Fruit fly (Drosophila melanogaster) whole organism, prepupa: ENCODE measurements around the gene CG16789.

Experiments
- Blimp-1 ChIP-seq: fragments of 200-800 bp; sonication (Bioruptor generic); optimal IDR thresholded peaks from 3 replicates; lab custom pipeline; 2017; ENCODE audit warnings: missing biosample characterization, missing genetic modification characterization, mild to moderate bottlenecking, moderate library complexity, missing genetic modification reagents
- CG10631 ChIP-seq: fragments of 200-800 bp; sonication (Bioruptor generic); optimal IDR thresholded peaks from 2 replicates; lab custom pipeline; 2016; ENCODE audit warnings: missing biosample characterization, missing genetic modification characterization
- CG10669 ChIP-seq: fragments of 200-800 bp; sonication (Bioruptor generic); optimal IDR thresholded peaks from 3 replicates; lab custom pipeline; 2018; ENCODE audit warnings: missing biosample characterization, mild to moderate bottlenecking, missing genetic modification characterization, moderate library complexity
- CG11294 ChIP-seq: fragments of 200-800 bp; sonication (Bioruptor generic); IDR thresholded peaks from 2 replicates; pipeline ENCODE4 v1.3.6; 2022; ENCODE audit warnings: missing biosample characterization, missing genetic modification characterization
- CG11902 ChIP-seq: fragments of 200-800 bp; sonication (Bioruptor generic); optimal IDR thresholded peaks from 3 replicates; lab custom pipeline; 2016; ENCODE audit warnings: missing biosample characterization, missing genetic modification characterization
- CG15336 ChIP-seq: fragments of 200-800 bp; sonication (Bioruptor generic); IDR thresholded peaks from 2 replicates; pipeline ENCODE4 v1.3.6; 2022; ENCODE audit warnings: missing biosample characterization, missing genetic modification characterization
- CG1621 ChIP-seq: fragments of 200-800 bp; sonication (Bioruptor generic); optimal IDR thresholded peaks from 3 replicates; lab custom pipeline; 2018; ENCODE audit warnings: missing biosample characterization, mild to moderate bottlenecking, missing genetic modification characterization
- CG16779 ChIP-seq: fragments of 200-800 bp; sonication (Bioruptor generic); optimal IDR thresholded peaks from 3 replicates; lab custom pipeline; 2017; ENCODE audit warnings: missing biosample characterization, mild to moderate bottlenecking, missing genetic modification characterization
- CG3032 ChIP-seq: fragments of 200-800 bp; optimal IDR thresholded peaks from 2 replicates; lab custom pipeline; 2019; ENCODE audit warnings: missing biosample characterization, mild to moderate bottlenecking, missing genetic modification characterization, moderate library complexity
- CG32006 ChIP-seq: fragments of 200-800 bp; sonication (Bioruptor generic); optimal IDR thresholded peaks from 3 replicates; lab custom pipeline; 2017; ENCODE audit warnings: missing biosample characterization, mild to moderate bottlenecking, missing genetic modification characterization
- CG34406 ChIP-seq: fragments of 200-800 bp; sonication (Bioruptor generic); optimal IDR thresholded peaks from 3 replicates; lab custom pipeline; 2016; ENCODE audit warnings: missing biosample characterization, missing genetic modification characterization
- CG3919 ChIP-seq: fragments of 200-800 bp; sonication (Bioruptor generic); optimal IDR thresholded peaks from 3 replicates; lab custom pipeline; 2016; ENCODE audit warnings: missing biosample characterization, missing genetic modification characterization
- CG4318 ChIP-seq: fragments of 200-800 bp; sonication (Bioruptor generic); optimal IDR thresholded peaks from 3 replicates; lab custom pipeline; 2017; ENCODE audit warnings: missing biosample characterization, mild to moderate bottlenecking, missing genetic modification characterization
- CG6163 ChIP-seq: fragments of 200-800 bp; sonication (Bioruptor generic); IDR thresholded peaks from 3 replicates; pipeline ENCODE4 v1.3.6; 2022; ENCODE audit warnings: missing biosample characterization, missing genetic modification characterization
- CG6792 ChIP-seq: fragments of 200-800 bp; sonication (Bioruptor generic); optimal IDR thresholded peaks from 3 replicates; lab custom pipeline; 2016; ENCODE audit warnings: missing biosample characterization, missing genetic modification characterization
- CG6808 ChIP-seq: fragments of 200-800 bp; sonication (Bioruptor generic); optimal IDR thresholded peaks from 3 replicates; lab custom pipeline; 2017; ENCODE audit warnings: missing biosample characterization, missing genetic modification characterization, mild to moderate bottlenecking, moderate library complexity, missing genetic modification reagents
- CG6854 ChIP-seq: fragments of 200-800 bp; sonication (Bioruptor generic); optimal IDR thresholded peaks from 2 replicates; lab custom pipeline; 2017; ENCODE audit warnings: missing biosample characterization, mild to moderate bottlenecking, missing genetic modification characterization
- CG7368 ChIP-seq: fragments of 200-800 bp; sonication (Bioruptor generic); optimal IDR thresholded peaks from 3 replicates; lab custom pipeline; 2016; ENCODE audit warnings: missing biosample characterization, missing genetic modification characterization
- CG8119 ChIP-seq: fragments of 200-800 bp; sonication (Bioruptor generic); IDR thresholded peaks from 3 replicates; pipeline ENCODE4 v1.3.6; 2022; ENCODE audit warnings: missing biosample characterization, missing genetic modification characterization
- CG8319 ChIP-seq: fragments of 200-800 bp; sonication (Bioruptor generic); optimal IDR thresholded peaks from 3 replicates; lab custom pipeline; 2016; ENCODE audit warnings: missing biosample characterization, missing genetic modification characterization
- CG8632 ChIP-seq: fragments of 200-800 bp; sonication (Bioruptor generic); optimal IDR thresholded peaks from 3 replicates; lab custom pipeline; 2016; ENCODE audit warnings: missing biosample characterization, missing genetic modification characterization
- CG9139 ChIP-seq: fragments of 200-800 bp; sonication (Bioruptor generic); optimal IDR thresholded peaks from 3 replicates; lab custom pipeline; 2017; ENCODE audit warnings: missing biosample characterization, mild to moderate bottlenecking, missing genetic modification characterization
- Eip75B ChIP-seq: fragments of 200-800 bp; sonication (Bioruptor generic); optimal IDR thresholded peaks from 3 replicates; lab custom pipeline; 2016; ENCODE audit warnings: missing biosample characterization, missing genetic modification characterization
- Eip93F ChIP-seq: fragments of 200-800 bp; sonication (Bioruptor generic); optimal IDR thresholded peaks from 2 replicates; lab custom pipeline; 2016; ENCODE audit warnings: missing biosample characterization, mild to moderate bottlenecking, missing genetic modification characterization
- Ets21C ChIP-seq: fragments of 200-800 bp; sonication (Bioruptor generic); optimal IDR thresholded peaks from 3 replicates; lab custom pipeline; 2016; ENCODE audit warnings: missing biosample characterization, missing genetic modification characterization
- Ets96B ChIP-seq: fragments of 200-800 bp; optimal IDR thresholded peaks from 2 replicates; lab custom pipeline; 2019; ENCODE audit warnings: missing biosample characterization, mild to moderate bottlenecking, missing genetic modification characterization, moderate library complexity
- Hr38 ChIP-seq: sonication (Bioruptor generic); optimal IDR thresholded peaks from 2 replicates; lab custom pipeline; 2016; ENCODE audit warnings: missing biosample characterization, missing genetic modification characterization
- Hr39 ChIP-seq: fragments of 200-800 bp; sonication (Bioruptor generic); optimal IDR thresholded peaks from 2 replicates; lab custom pipeline; 2016; ENCODE audit warnings: missing biosample characterization, missing genetic modification characterization
- Hr4 ChIP-seq: fragments of 200-800 bp; sonication (Bioruptor generic); optimal IDR thresholded peaks from 3 replicates; lab custom pipeline; 2016; ENCODE audit warnings: missing biosample characterization, missing genetic modification characterization
- Lpt ChIP-seq: fragments of 200-800 bp; sonication (Bioruptor generic); optimal IDR thresholded peaks from 3 replicates; lab custom pipeline; 2016; ENCODE audit warnings: missing biosample characterization, missing genetic modification characterization
- OdsH ChIP-seq: fragments of 200-800 bp; sonication (Bioruptor generic); optimal IDR thresholded peaks from 3 replicates; lab custom pipeline; 2016; ENCODE audit warnings: missing biosample characterization, missing genetic modification characterization
- Smox ChIP-seq: fragments of 200-800 bp; sonication (Bioruptor generic); optimal IDR thresholded peaks from 3 replicates; lab custom pipeline; 2016; ENCODE audit warnings: missing biosample characterization, missing genetic modification characterization
- Sox102F ChIP-seq: fragments of 200-800 bp; sonication (Bioruptor generic); optimal IDR thresholded peaks from 2 replicates; lab custom pipeline; 2016; ENCODE audit warnings: missing biosample characterization, mild to moderate bottlenecking, missing genetic modification characterization
- Sox14 ChIP-seq: fragments of 200-800 bp; sonication (Bioruptor generic); optimal IDR thresholded peaks from 3 replicates; lab custom pipeline; 2016; ENCODE audit warnings: missing biosample characterization, missing genetic modification characterization
- Sox15 ChIP-seq: fragments of 200-800 bp; sonication (Bioruptor generic); optimal IDR thresholded peaks from 3 replicates; lab custom pipeline; 2016; ENCODE audit warnings: missing biosample characterization, missing genetic modification characterization
- achi ChIP-seq: fragments of 200-800 bp; sonication (Bioruptor generic); optimal IDR thresholded peaks from 3 replicates; lab custom pipeline; 2016; ENCODE audit warnings: missing biosample characterization, missing genetic modification characterization
- cyc ChIP-seq: fragments of 200-800 bp; sonication (Bioruptor generic); optimal IDR thresholded peaks from 3 replicates; lab custom pipeline; 2016; ENCODE audit warnings: missing biosample characterization, missing genetic modification characterization
- dac ChIP-seq: fragments of 200-800 bp; sonication (Bioruptor generic); optimal IDR thresholded peaks from 2 replicates; lab custom pipeline; 2017; ENCODE audit warnings: missing biosample characterization, mild to moderate bottlenecking, missing genetic modification characterization
- dsx ChIP-seq: fragments of 200-800 bp; optimal IDR thresholded peaks from 3 replicates; lab custom pipeline; 2019; ENCODE audit warnings: missing biosample characterization, mild to moderate bottlenecking, missing genetic modification characterization, moderate library complexity; ENCODE audit not compliant: poor library complexity, severe bottlenecking
- eg ChIP-seq: fragments of 200-800 bp; sonication (Bioruptor generic); IDR thresholded peaks from 3 replicates; pipeline ENCODE4 v1.3.6; 2022; ENCODE audit warnings: missing biosample characterization, missing genetic modification characterization
- esn ChIP-seq: fragments of 200-800 bp; sonication (Bioruptor generic); optimal IDR thresholded peaks from 2 replicates; lab custom pipeline; 2016; ENCODE audit warnings: missing biosample characterization, mild to moderate bottlenecking, missing genetic modification characterization, moderate library complexity
- fd59A ChIP-seq: fragments of 200-800 bp; sonication (Bioruptor generic); optimal IDR thresholded peaks from 2 replicates; lab custom pipeline; 2017; ENCODE audit warnings: missing biosample characterization, mild to moderate bottlenecking, missing genetic modification characterization, missing genetic modification reagents
- fkh ChIP-seq: fragments of 200-800 bp; sonication (Bioruptor generic); optimal IDR thresholded peaks from 3 replicates; lab custom pipeline; 2017; ENCODE audit warnings: missing biosample characterization, mild to moderate bottlenecking, missing genetic modification characterization, moderate library complexity
- lz ChIP-seq: fragments of 200-800 bp; sonication (Bioruptor generic); optimal IDR thresholded peaks from 3 replicates; lab custom pipeline; 2016; ENCODE audit warnings: missing biosample characterization, missing genetic modification characterization
- net ChIP-seq: fragments of 200-800 bp; sonication (Bioruptor generic); optimal IDR thresholded peaks from 3 replicates; lab custom pipeline; 2016; ENCODE audit warnings: missing biosample characterization, missing genetic modification characterization
- pdm3 ChIP-seq: fragments of 200-800 bp; sonication (Bioruptor generic); optimal IDR thresholded peaks from 3 replicates; lab custom pipeline; 2016; ENCODE audit warnings: missing biosample characterization, missing genetic modification characterization
- salr ChIP-seq, 2 experiments: fragments of 200-800 bp; sonication (Bioruptor generic); optimal IDR thresholded peaks; 3 replicates each; lab custom pipeline; 2016 to 2018; ENCODE audit warnings: missing biosample characterization in 2 of 2, missing genetic modification characterization in 2 of 2, mild to moderate bottlenecking in 1 of 2
- spab ChIP-seq: fragments of 200-800 bp; sonication (Bioruptor generic); optimal IDR thresholded peaks from 2 replicates; lab custom pipeline; 2017; ENCODE audit warnings: missing biosample characterization, mild to moderate bottlenecking, missing genetic modification characterization, missing genetic modification reagents
- ss ChIP-seq, 2 experiments: fragments of 200-800 bp; sonication (Bioruptor generic); optimal IDR thresholded peaks; 2 replicates in 1 of 2; 3 replicates in 1 of 2; lab custom pipeline; 2017 to 2018; ENCODE audit warnings: mild to moderate bottlenecking in 2 of 2, missing biosample characterization in 2 of 2, missing genetic modification characterization in 2 of 2, moderate library complexity in 1 of 2
- topi ChIP-seq: fragments of 200-800 bp; sonication (Bioruptor generic); optimal IDR thresholded peaks from 3 replicates; lab custom pipeline; 2016; ENCODE audit warnings: missing biosample characterization, missing genetic modification characterization
- vri ChIP-seq: fragments of 200-800 bp; sonication (Bioruptor generic); optimal IDR thresholded peaks from 3 replicates; lab custom pipeline; 2016; ENCODE audit warnings: missing biosample characterization, mild to moderate bottlenecking, missing genetic modification characterization

Gene CG16789

dm6 chr3R:9586663-9587248 lies 20.8 kb downstream of the CG16789 start, which contains the start of gene P58IPK:
Gene P58IPK, plus strand, starts transcription at chr3R:9586942.
- peak; percentile 30; the same call in 1 of the 3 replicates for TF ChIP-seq CG6163 (GFP tag; lab: Robert Waterston, UW)
- peak; percentile 4 for TF ChIP-seq Eip93F (GFP tag; lab: Kevin White, UChicago)
- TF ChIP-seq esn (GFP tag; lab: Kevin White, UChicago), result peak; percentile 61
- TF ChIP-seq CG7368 (GFP tag; lab: Kevin White, UChicago), result no peak
- TF ChIP-seq CG6854 (GFP tag; lab: Kevin White, UChicago), result peak; percentile 28
- no peak for TF ChIP-seq spab (GFP tag; lab: Kevin White, UChicago)
- peak; percentile 1 for TF ChIP-seq dsx (GFP tag; lab: Kevin White, UChicago)
- TF ChIP-seq Eip75B (GFP tag; lab: Kevin White, UChicago), result peak; percentile 69
- TF ChIP-seq CG10631 (GFP tag; lab: Kevin White, UChicago), result peak; percentile 62
- no peak for TF ChIP-seq Hr38 (GFP tag; lab: Kevin White, UChicago)
- no peak for TF ChIP-seq CG32006 (GFP tag; lab: Kevin White, UChicago)
- peak; percentile 42 for TF ChIP-seq vri (GFP tag; lab: Kevin White, UChicago)
- no peak for TF ChIP-seq Ets21C (GFP tag; lab: Kevin White, UChicago)
- peak; percentile 36 for TF ChIP-seq CG3919 (GFP tag; lab: Kevin White, UChicago)
- TF ChIP-seq CG16779 (tag; lab: Kevin White, UChicago), result no peak
- TF ChIP-seq achi (GFP tag; lab: Kevin White, UChicago), result peak; percentile 46
- no peak for TF ChIP-seq CG6792 (GFP tag; lab: Kevin White, UChicago)
- no peak for TF ChIP-seq fd59A (GFP tag; lab: Kevin White, UChicago)
- TF ChIP-seq CG4318 (GFP tag; lab: Kevin White, UChicago), result no peak
- peak; percentile 59 for TF ChIP-seq CG3032
- no peak for TF ChIP-seq Smox (GFP tag; lab: Kevin White, UChicago)
- peak; percentile 17 for TF ChIP-seq Ets96B (tag; lab: Kevin White, UChicago)
- TF ChIP-seq net (GFP tag; lab: Kevin White, UChicago), result peak; percentile 23
- TF ChIP-seq ss (GFP tag; optimal IDR thresholded peaks at IDR 0.05; lab: Kevin White, UChicago), result no peak
- no peak for TF ChIP-seq CG6808 (GFP tag; lab: Kevin White, UChicago)
- TF ChIP-seq fkh (GFP tag; lab: Kevin White, UChicago), result no peak
- TF ChIP-seq CG8632, result no peak
- TF ChIP-seq CG34406 (GFP tag; lab: Kevin White, UChicago), result no peak
- TF ChIP-seq CG1621 (tag; lab: Kevin White, UChicago), result no peak
- no peak for TF ChIP-seq Lpt (GFP tag; lab: Kevin White, UChicago)
- TF ChIP-seq Blimp-1, result no peak
- peak; percentile 29 for TF ChIP-seq cyc (GFP tag; lab: Kevin White, UChicago)
- TF ChIP-seq Hr4 (GFP tag; lab: Kevin White, UChicago), result peak; percentile 48
- peak; percentile 68 for TF ChIP-seq lz (GFP tag; lab: Kevin White, UChicago)
- TF ChIP-seq topi (GFP tag; lab: Kevin White, UChicago), result peak; percentile 42
- peak; percentile 62; the same call in 2 of the 3 replicates for TF ChIP-seq eg
- TF ChIP-seq dac (GFP tag; lab: Kevin White, UChicago), result no peak
- no peak for TF ChIP-seq Sox102F
- no peak for TF ChIP-seq salr (GFP tag; optimal IDR thresholded peaks at IDR 0.05; lab: Kevin White, UChicago)
- TF ChIP-seq CG9139 (GFP tag; lab: Kevin White, UChicago), result no peak
- no peak for TF ChIP-seq CG8119 (GFP tag; lab: Robert Waterston, UW)
- no peak for TF ChIP-seq CG11902 (GFP tag; lab: Kevin White, UChicago)
- TF ChIP-seq pdm3 (GFP tag; lab: Kevin White, UChicago), result peak; percentile 62
- TF ChIP-seq CG15336 (GFP tag; lab: Robert Waterston, UW), result peak; percentile 10; the same call in 1 of the 2 replicates
- TF ChIP-seq Sox15 (GFP tag; lab: Kevin White, UChicago), result no peak
- TF ChIP-seq CG10669 (GFP tag; lab: Kevin White, UChicago), result no peak
- peak; percentile 62 for TF ChIP-seq Sox14 (GFP tag; lab: Kevin White, UChicago)
- TF ChIP-seq CG11294, result no peak
- peak; percentile 19 for TF ChIP-seq OdsH
- TF ChIP-seq Hr39, result peak; percentile 69
- TF ChIP-seq CG8319 (GFP tag; lab: Kevin White, UChicago), result no peak
